Worm (Caenorhabditis elegans) whole organism, L1 larva: ENCODE results near the gene atp-5.
A peak's percentile ranks its signal among the peaks of the same experiment; 100 is the strongest.

Experiments
- Y116A8C.19 ChIP-seq: sonication (generic microtip); optimal IDR thresholded peaks from 2 replicates; lab custom pipeline; 2016; ENCODE audit warnings: missing compliant biosample characterization, missing genetic modification characterization, borderline replicate concordance
- aha-1 ChIP-seq: fragments of 150-350 bp; optimal IDR thresholded peaks from 2 replicates; lab custom pipeline; 2014; ENCODE audit warnings: missing biosample characterization, missing genetic modification characterization
- aly-2 ChIP-seq: fragments of 150-350 bp; optimal IDR thresholded peaks from 2 replicates; lab custom pipeline; 2014; ENCODE audit warnings: missing biosample characterization, missing genetic modification characterization
- ama-1 ChIP-seq: fragments of 150-350 bp; optimal IDR thresholded peaks from 2 replicates; lab custom pipeline; 2014
- blmp-1 ChIP-seq: fragments of 150-350 bp; optimal IDR thresholded peaks from 2 replicates; lab custom pipeline; 2014; ENCODE audit warnings: missing biosample characterization, missing genetic modification characterization
- ceh-63 ChIP-seq: fragments of 200-800 bp; sonication (Bioruptor generic); optimal IDR thresholded peaks from 2 replicates; lab custom pipeline; 2018; ENCODE audit warnings: mild to moderate bottlenecking, missing genetic modification characterization, missing compliant biosample characterization
- ceh-90 ChIP-seq: sonication (generic microtip); optimal IDR thresholded peaks from 2 replicates; lab custom pipeline; 2016; ENCODE audit warnings: missing genetic modification characterization, missing compliant biosample characterization
- ces-1 ChIP-seq: fragments of 150-350 bp; optimal IDR thresholded peaks from 2 replicates; lab custom pipeline; 2014; ENCODE audit warnings: missing biosample characterization, missing genetic modification reagents, missing genetic modification characterization
- dsc-1 ChIP-seq: sonication (generic microtip); optimal IDR thresholded peaks from 2 replicates; lab custom pipeline; 2016; ENCODE audit warnings: mild to moderate bottlenecking, missing genetic modification characterization, missing compliant biosample characterization
- egl-13 ChIP-seq: sonication (generic microtip); optimal IDR thresholded peaks from 2 replicates; lab custom pipeline; 2016; ENCODE audit warnings: missing genotype, missing genetic modification reagents, missing genetic modification characterization, missing compliant biosample characterization
- egl-27 ChIP-seq, 2 experiments: fragments of 150-350 bp in 1 of 2; sonication (generic microtip); optimal IDR thresholded peaks; 3 replicates each; lab custom pipeline; 2017 to 2018; ENCODE audit warnings: missing biosample characterization in 2 of 2, missing genetic modification characterization in 2 of 2, missing genetic modification reagents in 2 of 2
- elt-3 ChIP-seq, 6 experiments: fragments of 150-350 bp in 1 of 6; sonication (generic microtip); optimal IDR thresholded peaks; 2 replicates each; lab custom pipeline; 2017 to 2018; ENCODE audit warnings: missing biosample characterization in 6 of 6, missing genetic modification characterization in 6 of 6, inconsistent platforms in 1 of 6
- fkh-10 ChIP-seq: sonication (generic microtip); optimal IDR thresholded peaks from 2 replicates; lab custom pipeline; 2017; ENCODE audit warnings: missing biosample characterization, missing genetic modification reagents, missing genetic modification characterization
- fos-1 ChIP-seq: fragments of 150-350 bp; optimal IDR thresholded peaks from 2 replicates; lab custom pipeline; 2014; ENCODE audit warnings: missing biosample characterization, missing genetic modification characterization
- grh-1 ChIP-seq: fragments of 200-800 bp; sonication (Bioruptor generic); IDR thresholded peaks from 2 replicates; pipeline ENCODE4 v1.3.6; 2022; ENCODE audit warnings: missing genetic modification reagents, missing genetic modification characterization, missing compliant biosample characterization
- hlh-4 ChIP-seq: sonication (generic microtip); optimal IDR thresholded peaks from 2 replicates; lab custom pipeline; 2016; ENCODE audit warnings: mild to moderate bottlenecking, missing genetic modification characterization, missing compliant biosample characterization
- hpl-2 ChIP-seq: fragments of 150-350 bp; optimal IDR thresholded peaks from 2 replicates; lab custom pipeline; 2014; ENCODE audit warnings: missing biosample characterization, missing genetic modification reagents, missing genetic modification characterization
- irx-1 ChIP-seq: sonication (generic microtip); optimal IDR thresholded peaks from 2 replicates; lab custom pipeline; 2016; ENCODE audit warnings: missing genetic modification characterization, missing compliant biosample characterization
- jun-1 ChIP-seq: fragments of 150-350 bp; optimal IDR thresholded peaks from 2 replicates; lab custom pipeline; 2014; ENCODE audit warnings: missing biosample characterization, missing genetic modification reagents, missing genetic modification characterization
- lin-13 ChIP-seq: fragments of 150-350 bp; optimal IDR thresholded peaks from 2 replicates; lab custom pipeline; 2014; ENCODE audit warnings: missing biosample characterization, missing genetic modification reagents, missing genetic modification characterization
- lin-15B ChIP-seq: fragments of 150-350 bp; sonication (generic microtip); optimal IDR thresholded peaks from 3 replicates; lab custom pipeline; 2014; ENCODE audit warnings: missing biosample characterization, missing genetic modification characterization
- lin-39 ChIP-seq: fragments of 150-350 bp; optimal IDR thresholded peaks from 2 replicates; lab custom pipeline; 2014; ENCODE audit warnings: missing biosample characterization, missing genetic modification reagents, missing genetic modification characterization
- mab-9 ChIP-seq: fragments of 200-800 bp; sonication (Bioruptor generic); IDR thresholded peaks from 2 replicates; pipeline ENCODE4 v1.3.6; 2022; ENCODE audit warnings: missing genetic modification reagents, missing genetic modification characterization, missing compliant biosample characterization
- mdl-1 ChIP-seq, 2 experiments: fragments of 150-350 bp; optimal IDR thresholded peaks; 2 replicates each; lab custom pipeline; 2014 to 2017; ENCODE audit warnings: missing biosample characterization in 2 of 2, missing genetic modification characterization in 2 of 2, inconsistent platforms in 1 of 2
- mef-2 ChIP-seq: fragments of 150-350 bp; optimal IDR thresholded peaks from 2 replicates; lab custom pipeline; 2014; ENCODE audit warnings: missing biosample characterization, missing genetic modification characterization
- mep-1 ChIP-seq: fragments of 150-350 bp; optimal IDR thresholded peaks from 2 replicates; lab custom pipeline; 2014; ENCODE audit warnings: missing biosample characterization, missing genetic modification characterization
- nhr-12 ChIP-seq: sonication (generic microtip); optimal IDR thresholded peaks from 2 replicates; lab custom pipeline; 2017; ENCODE audit warnings: missing biosample characterization, missing genetic modification characterization
- nhr-19 ChIP-seq: fragments of 200-800 bp; sonication (Bioruptor generic); conservative IDR thresholded peaks from 2 replicates; pipeline ENCODE4 v1.3.6; 2022; ENCODE audit warnings: missing genetic modification characterization, missing compliant biosample characterization
- nhr-20 ChIP-seq: sonication (generic microtip); optimal IDR thresholded peaks from 2 replicates; lab custom pipeline; 2016; ENCODE audit warnings: mild to moderate bottlenecking, missing genetic modification characterization, missing compliant biosample characterization
- nhr-28 ChIP-seq: fragments of 150-350 bp; optimal IDR thresholded peaks from 2 replicates; lab custom pipeline; 2014; ENCODE audit warnings: missing biosample characterization, missing genetic modification characterization
- nhr-84 ChIP-seq: sonication (generic microtip); optimal IDR thresholded peaks from 2 replicates; lab custom pipeline; 2017; ENCODE audit warnings: missing biosample characterization, missing genetic modification characterization
- nhr-85 ChIP-seq: sonication (generic microtip); peaks from one replicate; lab custom pipeline; 2016; ENCODE audit warnings: missing genetic modification characterization, inconsistent platforms, missing compliant biosample characterization
- nhr-90 ChIP-seq: sonication (generic microtip); optimal IDR thresholded peaks from 2 replicates; lab custom pipeline; 2016; ENCODE audit warnings: mild to moderate bottlenecking, missing genetic modification characterization, missing compliant biosample characterization; ENCODE audit not compliant: poor library complexity
- pag-3 ChIP-seq: sonication (generic microtip); optimal IDR thresholded peaks from 2 replicates; lab custom pipeline; 2017; ENCODE audit warnings: missing genetic modification characterization, mild to moderate bottlenecking, missing compliant biosample characterization, antibody characterized with exemption, borderline replicate concordance; ENCODE audit not compliant: insufficient read depth
- pax-3 ChIP-seq: fragments of 200-800 bp; sonication (Bioruptor generic); optimal IDR thresholded peaks from 2 replicates; lab custom pipeline; 2018; ENCODE audit warnings: mild to moderate bottlenecking, missing genetic modification characterization, moderate library complexity, missing compliant biosample characterization
- pqm-1 ChIP-seq: sonication (generic microtip); optimal IDR thresholded peaks from 3 replicates; lab custom pipeline; 2017; ENCODE audit warnings: missing biosample characterization, missing genetic modification characterization
- rnt-1 ChIP-seq: sonication (generic microtip); optimal IDR thresholded peaks from 2 replicates; lab custom pipeline; 2016; ENCODE audit warnings: mild to moderate bottlenecking, missing genetic modification characterization, moderate library complexity, missing compliant biosample characterization
- skn-1 ChIP-seq: fragments of 150-350 bp; optimal IDR thresholded peaks from 2 replicates; lab custom pipeline; 2014; ENCODE audit warnings: missing biosample characterization, missing genetic modification characterization
- snpc-4 ChIP-seq: fragments of 150-350 bp; optimal IDR thresholded peaks from 2 replicates; lab custom pipeline; 2014; ENCODE audit warnings: missing biosample characterization, missing genetic modification characterization
- snu-23 ChIP-seq: sonication (generic microtip); optimal IDR thresholded peaks from 2 replicates; lab custom pipeline; 2016; ENCODE audit warnings: missing genetic modification characterization, missing compliant biosample characterization
- sox-4 ChIP-seq: sonication (generic microtip); optimal IDR thresholded peaks from 2 replicates; lab custom pipeline; 2016; ENCODE audit warnings: missing genetic modification characterization, missing compliant biosample characterization
- sup-37 ChIP-seq: fragments of 200-800 bp; sonication (Bioruptor generic); optimal IDR thresholded peaks from 2 replicates; lab custom pipeline; 2018; ENCODE audit warnings: mild to moderate bottlenecking, missing genetic modification characterization, missing compliant biosample characterization
- tlp-1 ChIP-seq: fragments of 150-350 bp; optimal IDR thresholded peaks from 2 replicates; lab custom pipeline; 2014; ENCODE audit warnings: missing biosample characterization, missing genetic modification characterization
- unc-62 ChIP-seq: fragments of 150-350 bp; optimal IDR thresholded peaks from 2 replicates; lab custom pipeline; 2014; ENCODE audit warnings: missing biosample characterization, missing genetic modification reagents, missing genetic modification characterization
- unc-86 ChIP-seq: sonication (generic microtip); optimal IDR thresholded peaks from 2 replicates; lab custom pipeline; 2016; ENCODE audit warnings: missing genetic modification characterization, missing compliant biosample characterization
- unc-98 ChIP-seq: fragments of 200-800 bp; sonication (Bioruptor generic); IDR thresholded peaks from 2 replicates; pipeline ENCODE4 v1.3.6; 2022; ENCODE audit warnings: missing genetic modification characterization, missing compliant biosample characterization
- xbp-1 ChIP-seq: sonication (generic microtip); optimal IDR thresholded peaks from 2 replicates; lab custom pipeline; 2016; ENCODE audit warnings: missing genetic modification characterization, missing compliant biosample characterization
- zag-1 ChIP-seq: fragments of 150-350 bp; optimal IDR thresholded peaks from 2 replicates; lab custom pipeline; 2014; ENCODE audit warnings: missing biosample characterization, missing genetic modification characterization

Gene atp-5

ce11 chrV:11082475-11082874 lies 41.2 kb downstream of the atp-5 start (continued):
- TF ChIP-seq snpc-4 (tag; lab: Kevin White, UChicago) (no peak), unc-62 (GFP tag; lab: Kevin White, UChicago) (no peak), mdl-1 (tag; optimal IDR thresholded peaks at IDR 0.05; lab: Kevin White, UChicago) (peak in 1 of 2 experiments; percentile 22), mep-1 (tag; lab: Kevin White, UChicago) (peak; percentile 49), jun-1 (tag; lab: Kevin White, UChicago) (no peak), unc-98 (GFP tag; lab: Robert Waterston, UW) (no peak), rnt-1 (tag; lab: Kevin White, UChicago) (peak; percentile 88), ama-1 (lab: Kevin White, UChicago) (peak; percentile 83), hpl-2 (GFP tag; lab: Kevin White, UChicago) (no peak), grh-1 (GFP tag; lab: Robert Waterston, UW) (no peak), nhr-84 (tag; lab: Kevin White, UChicago) (no peak), irx-1 (tag; lab: Kevin White, UChicago) (peak; percentile 49), tlp-1 (tag; lab: Kevin White, UChicago) (no peak)

ce11 chrV:11080345-11081102 lies 43.1 kb downstream of the atp-5 start, which contains the start of gene act-1:
Gene act-1, plus strand, starts transcription at chrV:11081052.
- TF ChIP-seq rnt-1 (tag; lab: Kevin White, UChicago) (peak; percentile 77), lin-15B (tag; lab: Kevin White, UChicago) (no peak), aha-1 (tag; lab: Kevin White, UChicago) (no peak), blmp-1 (tag; lab: Kevin White, UChicago) (no peak), Y116A8C.19 (tag; lab: Kevin White, UChicago) (no peak), nhr-20 (tag; lab: Kevin White, UChicago) (peak; percentile 55), irx-1 (tag; lab: Kevin White, UChicago) (no peak), mef-2 (tag; lab: Kevin White, UChicago) (no peak), hlh-4 (no peak), unc-62 (GFP tag; lab: Kevin White, UChicago) (no peak), mab-9 (GFP tag; lab: Robert Waterston, UW) (no peak), mdl-1 (tag; optimal IDR thresholded peaks at IDR 0.05; lab: Kevin White, UChicago) (peak in 1 of 2 experiments; percentile 12), pqm-1 (tag; lab: Kevin White, UChicago) (peak; percentile 65), nhr-90 (tag; lab: Kevin White, UChicago) (no peak), xbp-1 (tag; lab: Kevin White, UChicago) (peak; percentile 1), pag-3 (tag; lab: Kevin White, UChicago) (peak; percentile 35), ama-1 (lab: Kevin White, UChicago) (no peak), skn-1 (tag; lab: Kevin White, UChicago) (no peak), aly-2 (no peak), snu-23 (GFP tag; lab: Kevin White, UChicago) (peak; percentile 38), lin-13 (GFP tag; lab: Kevin White, UChicago) (no peak), ceh-90 (no peak), grh-1 (GFP tag; lab: Robert Waterston, UW) (no peak), sox-4 (no peak), ceh-63 (GFP tag; lab: Kevin White, UChicago) (no peak), egl-13 (tag; lab: Kevin White, UChicago) (no peak), pax-3 (tag; lab: Kevin White, UChicago) (no peak), tlp-1 (tag; lab: Kevin White, UChicago) (peak; percentile 75), elt-3 (tag; optimal IDR thresholded peaks at IDR 0.05; lab: Kevin White, UChicago) (no peak), fkh-10 (GFP tag; lab: Kevin White, UChicago) (no peak), nhr-28 (tag; lab: Kevin White, UChicago) (no peak), dsc-1 (tag; lab: Kevin White, UChicago) (peak; percentile 60), nhr-19 (GFP tag; lab: Robert Waterston, UW) (peak; percentile 79), ces-1 (GFP tag; lab: Kevin White, UChicago) (no peak), snpc-4 (tag; lab: Kevin White, UChicago) (no peak), lin-39 (tag; lab: Kevin White, UChicago) (no peak), hpl-2 (GFP tag; lab: Kevin White, UChicago) (no peak), fos-1 (no peak), nhr-85 (no peak), unc-86 (tag; lab: Kevin White, UChicago) (no peak), egl-27 (tag; optimal IDR thresholded peaks at IDR 0.05; lab: Kevin White, UChicago) (no peak), zag-1 (tag; lab: Kevin White, UChicago) (no peak), unc-98 (GFP tag; lab: Robert Waterston, UW) (no peak; the same call in 1 of the 2 replicates), nhr-12 (tag; lab: Kevin White, UChicago) (no peak), sup-37 (no peak)
